Fruit fly (Drosophila melanogaster) whole organism, embryonic: ENCODE results near the gene CG10621.

Experiments
- B-H1 ChIP-seq: fragments of 200-800 bp; sonication (Bioruptor generic); IDR thresholded peaks from 3 replicates; pipeline ENCODE4 v1.3.6; 2022; ENCODE audit warnings: missing biosample characterization, missing genetic modification characterization
- CG11560 ChIP-seq: fragments of 200-800 bp; sonication (Bioruptor generic); IDR thresholded peaks from 3 replicates; pipeline ENCODE4 v1.3.6; 2022; ENCODE audit warnings: missing biosample characterization, missing genetic modification characterization
- CG11696 ChIP-seq: fragments of 200-800 bp; sonication (Bioruptor generic); IDR thresholded peaks from 2 replicates; pipeline ENCODE4 v1.3.6; 2022; ENCODE audit warnings: missing biosample characterization, missing genetic modification characterization
- CG12071 ChIP-seq: fragments of 200-800 bp; sonication (Bioruptor generic); optimal IDR thresholded peaks from 3 replicates; lab custom pipeline; 2018; ENCODE audit warnings: missing biosample characterization, mild to moderate bottlenecking, missing genetic modification characterization
- CG13775 ChIP-seq: fragments of 200-800 bp; sonication (Bioruptor generic); optimal IDR thresholded peaks from 3 replicates; lab custom pipeline; 2017; ENCODE audit warnings: missing biosample characterization, mild to moderate bottlenecking, missing genetic modification characterization
- CG13894 ChIP-seq: fragments of 200-800 bp; sonication (Bioruptor generic); optimal IDR thresholded peaks from 3 replicates; lab custom pipeline; 2018; ENCODE audit warnings: missing biosample characterization, mild to moderate bottlenecking, missing genetic modification characterization, moderate library complexity
- CG14965 ChIP-seq: fragments of 200-800 bp; sonication (Bioruptor generic); optimal IDR thresholded peaks from 2 replicates; lab custom pipeline; 2016; ENCODE audit warnings: missing biosample characterization, missing genetic modification characterization, borderline replicate concordance
- CG17186 ChIP-seq: fragments of 200-800 bp; sonication (Bioruptor generic); optimal IDR thresholded peaks from 3 replicates; lab custom pipeline; 2017; ENCODE audit warnings: missing biosample characterization, missing genetic modification reagents, missing genetic modification characterization
- CG18262 ChIP-seq: fragments of 200-800 bp; optimal IDR thresholded peaks from 3 replicates; lab custom pipeline; 2019; ENCODE audit warnings: missing biosample characterization, mild to moderate bottlenecking, missing genetic modification characterization, moderate library complexity
- CG3065 ChIP-seq: fragments of 200-800 bp; sonication (Bioruptor generic); optimal IDR thresholded peaks from 2 replicates; lab custom pipeline; 2016; ENCODE audit warnings: missing biosample characterization, missing genetic modification characterization
- CG33213 ChIP-seq: fragments of 200-800 bp; sonication (Bioruptor generic); optimal IDR thresholded peaks from 3 replicates; lab custom pipeline; 2016; ENCODE audit warnings: missing biosample characterization, missing genetic modification characterization
- CG3995 ChIP-seq: fragments of 200-800 bp; sonication (Bioruptor generic); optimal IDR thresholded peaks from 3 replicates; lab custom pipeline; 2016; ENCODE audit warnings: missing biosample characterization, missing genetic modification characterization
- CG6813 ChIP-seq: fragments of 200-800 bp; sonication (Bioruptor generic); optimal IDR thresholded peaks from 2 replicates; lab custom pipeline; 2017; ENCODE audit warnings: missing biosample characterization, missing genetic modification characterization, mild to moderate bottlenecking, moderate library complexity, missing genetic modification reagents
- CG7963 ChIP-seq: fragments of 200-800 bp; sonication (Bioruptor generic); IDR thresholded peaks from 3 replicates; pipeline ENCODE4 v1.3.6; 2022; ENCODE audit warnings: missing biosample characterization, missing genetic modification characterization; ENCODE audit not compliant: partially characterized antibody
- CG7987 ChIP-seq: fragments of 200-800 bp; sonication (Bioruptor generic); optimal IDR thresholded peaks from 2 replicates; lab custom pipeline; 2018; ENCODE audit warnings: missing biosample characterization, mild to moderate bottlenecking, missing genetic modification characterization, moderate library complexity
- CG8765 ChIP-seq: fragments of 200-800 bp; sonication (Bioruptor generic); IDR thresholded peaks from 2 replicates; pipeline ENCODE4 v1.3.6; 2022; ENCODE audit warnings: missing biosample characterization, missing genetic modification characterization
- CG8944 ChIP-seq: fragments of 200-800 bp; sonication (Bioruptor generic); optimal IDR thresholded peaks from 3 replicates; lab custom pipeline; 2016; ENCODE audit warnings: missing biosample characterization, missing genetic modification characterization
- CHES-1-like ChIP-seq: fragments of 200-800 bp; sonication (Bioruptor generic); optimal IDR thresholded peaks from 2 replicates; lab custom pipeline; 2016; ENCODE audit warnings: missing biosample characterization, missing genetic modification characterization
- Dll ChIP-seq: fragments of 200-800 bp; sonication (Bioruptor generic); IDR thresholded peaks from 4 replicates; pipeline ENCODE4 v1.3.6; 2022; ENCODE audit warnings: missing biosample characterization, missing genetic modification characterization; ENCODE audit not compliant: partially characterized antibody
- Doc3 ChIP-seq: fragments of 200-800 bp; sonication (Bioruptor generic); IDR thresholded peaks from 3 replicates; pipeline ENCODE4 v1.3.6; 2022; ENCODE audit warnings: missing biosample characterization, missing genetic modification characterization; ENCODE audit not compliant: partially characterized antibody
- Ets65A ChIP-seq: fragments of 200-800 bp; sonication (Bioruptor generic); peaks from one replicate; lab custom pipeline; 2016; ENCODE audit warnings: missing biosample characterization, missing genetic modification characterization
- Hmr ChIP-seq: fragments of 200-800 bp; sonication (Bioruptor generic); optimal IDR thresholded peaks from 3 replicates; lab custom pipeline; 2017; ENCODE audit warnings: mild to moderate bottlenecking, missing biosample characterization, missing genetic modification reagents, missing genetic modification characterization
- Hmx ChIP-seq: fragments of 200-800 bp; sonication (Bioruptor generic); optimal IDR thresholded peaks from 2 replicates; lab custom pipeline; 2016; ENCODE audit warnings: missing biosample characterization, missing genetic modification characterization
- MESR4 ChIP-seq: fragments of 200-800 bp; sonication (Bioruptor generic); optimal IDR thresholded peaks from 2 replicates; lab custom pipeline; 2018; ENCODE audit warnings: missing biosample characterization, mild to moderate bottlenecking, missing genetic modification characterization, moderate library complexity
- Xbp1 ChIP-seq: fragments of 200-800 bp; sonication (Bioruptor generic); optimal IDR thresholded peaks from 3 replicates; lab custom pipeline; 2016; ENCODE audit warnings: missing biosample characterization, mild to moderate bottlenecking, missing genetic modification characterization
- YL-1 ChIP-seq: fragments of 200-800 bp; sonication (Bioruptor generic); optimal IDR thresholded peaks from 3 replicates; lab custom pipeline; 2017; ENCODE audit warnings: missing biosample characterization, mild to moderate bottlenecking, missing genetic modification characterization
- amos ChIP-seq: fragments of 200-800 bp; sonication (Bioruptor generic); IDR thresholded peaks from 2 replicates; pipeline ENCODE4 v1.3.6; 2022; ENCODE audit warnings: missing biosample characterization, missing genetic modification characterization; ENCODE audit not compliant: partially characterized antibody
- ap ChIP-seq: fragments of 200-800 bp; sonication (Bioruptor generic); IDR thresholded peaks from 2 replicates; pipeline ENCODE4 v1.3.6; 2022; ENCODE audit warnings: missing biosample characterization, missing genetic modification characterization
- ato ChIP-seq: fragments of 200-800 bp; sonication (Bioruptor generic); IDR thresholded peaks from 2 replicates; pipeline ENCODE4 v1.3.6; 2022; ENCODE audit warnings: missing biosample characterization, missing genetic modification characterization; ENCODE audit not compliant: partially characterized antibody
- bbx ChIP-seq: fragments of 200-800 bp; sonication (Bioruptor generic); IDR thresholded peaks from 2 replicates; pipeline ENCODE4 v1.3.6; 2022; ENCODE audit warnings: missing biosample characterization, missing genetic modification characterization; ENCODE audit not compliant: partially characterized antibody
- bcd ChIP-seq: fragments of 200-800 bp; sonication (Bioruptor generic); optimal IDR thresholded peaks from 2 replicates; lab custom pipeline; 2017; ENCODE audit warnings: missing biosample characterization, mild to moderate bottlenecking, missing genetic modification characterization
- cato ChIP-seq: fragments of 200-800 bp; sonication (Bioruptor generic); optimal IDR thresholded peaks from 2 replicates; lab custom pipeline; 2016; ENCODE audit warnings: missing biosample characterization, missing genetic modification characterization, borderline replicate concordance
- chif ChIP-seq, 2 experiments: fragments of 200-800 bp; sonication (Bioruptor generic); optimal IDR thresholded peaks; 3 replicates each; lab custom pipeline; 2016; ENCODE audit warnings: missing biosample characterization in 2 of 2, missing genetic modification characterization in 2 of 2
- ewg ChIP-seq: fragments of 200-800 bp; sonication (Bioruptor generic); optimal IDR thresholded peaks from 3 replicates; lab custom pipeline; 2017; ENCODE audit warnings: mild to moderate bottlenecking, missing biosample characterization, missing genetic modification reagents, missing genetic modification characterization
- fru ChIP-seq: fragments of >200 bp; optimal IDR thresholded peaks from 2 replicates; lab custom pipeline; 2017
- ftz-f1 ChIP-seq: fragments of 200-800 bp; sonication (Bioruptor generic); optimal IDR thresholded peaks from 2 replicates; lab custom pipeline; 2016; ENCODE audit warnings: missing biosample characterization, missing genetic modification characterization
- gcm2 ChIP-seq: fragments of 200-800 bp; sonication (Bioruptor generic); optimal IDR thresholded peaks from 2 replicates; lab custom pipeline; 2016; ENCODE audit warnings: missing biosample characterization, missing genetic modification characterization
- grn ChIP-seq: fragments of 200-800 bp; sonication (Bioruptor generic); optimal IDR thresholded peaks from 3 replicates; lab custom pipeline; 2017; ENCODE audit warnings: missing biosample characterization, missing genetic modification characterization
- gro ChIP-seq: fragments of 200-800 bp; sonication (Bioruptor generic); optimal IDR thresholded peaks from 2 replicates; lab custom pipeline; 2016; ENCODE audit warnings: missing biosample characterization, missing genetic modification characterization
- lbe ChIP-seq: fragments of 200-800 bp; sonication (Bioruptor generic); optimal IDR thresholded peaks from 2 replicates; lab custom pipeline; 2016; ENCODE audit warnings: missing biosample characterization, mild to moderate bottlenecking, missing genetic modification characterization
- mld ChIP-seq: fragments of 200-800 bp; sonication (Bioruptor generic); IDR thresholded peaks from 3 replicates; pipeline ENCODE4 v1.3.6; 2022; ENCODE audit warnings: missing biosample characterization, missing genetic modification characterization; ENCODE audit not compliant: partially characterized antibody
- nom ChIP-seq: fragments of 200-800 bp; sonication (Bioruptor generic); optimal IDR thresholded peaks from 2 replicates; lab custom pipeline; 2017; ENCODE audit warnings: missing biosample characterization, missing genetic modification characterization, mild to moderate bottlenecking, moderate library complexity, missing genetic modification reagents
- run ChIP-seq: fragments of 200-800 bp; sonication (Bioruptor generic); optimal IDR thresholded peaks from 3 replicates; lab custom pipeline; 2018; ENCODE audit warnings: missing biosample characterization, mild to moderate bottlenecking, missing genetic modification characterization
- sens ChIP-seq: fragments of 200-800 bp; sonication (Bioruptor generic); peaks from one replicate; lab custom pipeline; 2016; ENCODE audit warnings: missing biosample characterization, missing genetic modification characterization
- stwl ChIP-seq: fragments of 200-800 bp; sonication (Bioruptor generic); optimal IDR thresholded peaks from 3 replicates; lab custom pipeline; 2018; ENCODE audit warnings: missing biosample characterization, mild to moderate bottlenecking, missing genetic modification characterization, moderate library complexity
- sug ChIP-seq: fragments of 200-800 bp; optimal IDR thresholded peaks from 2 replicates; lab custom pipeline; 2019; ENCODE audit warnings: missing biosample characterization, mild to moderate bottlenecking, missing genetic modification characterization, moderate library complexity
- unc-4 ChIP-seq: fragments of 200-800 bp; sonication (Bioruptor generic); IDR thresholded peaks from 2 replicates; pipeline ENCODE4 v1.3.6; 2022; ENCODE audit warnings: missing biosample characterization, missing genetic modification characterization; ENCODE audit not compliant: partially characterized antibody
- vnd ChIP-seq: fragments of 200-800 bp; sonication (Bioruptor generic); IDR thresholded peaks from 3 replicates; pipeline ENCODE4 v1.3.6; 2022; ENCODE audit warnings: missing biosample characterization, missing genetic modification characterization; ENCODE audit not compliant: partially characterized antibody

CG10621 gene

dm6 chr2L:18968370-18969105 is 14.3 kb upstream of the CG10621 start, which contains the start of the genes Nak and Tango6 (continued):
- TF ChIP-seq unc-4 = peak; percentile 96
- peak; percentile 33 for TF ChIP-seq Hmr (GFP tag; lab: Kevin White, UChicago)
- TF ChIP-seq gcm2 = no peak
- TF ChIP-seq gro = peak; percentile 15
- TF ChIP-seq bcd (GFP tag; lab: Kevin White, UChicago) = no peak
- TF ChIP-seq Ets65A (GFP tag; lab: Kevin White, UChicago) = peak; percentile 61
- TF ChIP-seq CG6813 (GFP tag; lab: Kevin White, UChicago) = no peak
- peak; percentile 99 for TF ChIP-seq Dll (GFP tag; lab: Robert Waterston, UW)
- no peak for TF ChIP-seq B-H1
- no peak for TF ChIP-seq CG11560 (tag; lab: Robert Waterston, UW)
- peak; percentile 88; the same call in 2 of the 3 replicates for TF ChIP-seq mld (GFP tag; lab: Robert Waterston, UW)
- TF ChIP-seq chif (GFP tag; optimal IDR thresholded peaks at IDR 0.05; lab: Kevin White, UChicago) = peak in 1 of 2 experiments; percentile 21
- TF ChIP-seq CG13775 (GFP tag; lab: Kevin White, UChicago) = peak; percentile 62
- TF ChIP-seq vnd (GFP tag; lab: Robert Waterston, UW) = peak; percentile 96
- peak; percentile 23 for TF ChIP-seq Xbp1
- TF ChIP-seq CG7987 (GFP tag; lab: Kevin White, UChicago) = peak; percentile 8
- TF ChIP-seq CG12071 (GFP tag; lab: Kevin White, UChicago) = no peak
- TF ChIP-seq CG8944 (GFP tag; lab: Kevin White, UChicago) = no peak
- TF ChIP-seq CG8765 (GFP tag; lab: Robert Waterston, UW) = no peak
- TF ChIP-seq CG14965 (GFP tag; lab: Kevin White, UChicago) = no peak
- TF ChIP-seq stwl (tag; lab: Kevin White, UChicago) = peak; percentile 81
- peak; percentile 5 for TF ChIP-seq CG3065
- TF ChIP-seq grn (GFP tag; lab: Kevin White, UChicago) = peak; percentile 33
- TF ChIP-seq fru (lab: Kevin White, UChicago) = no peak
- TF ChIP-seq YL-1 (GFP tag; lab: Kevin White, UChicago) = peak; percentile 45
- TF ChIP-seq CG33213 = peak; percentile 65
- peak; percentile 9 for TF ChIP-seq CG3995 (GFP tag; lab: Kevin White, UChicago)
- peak; percentile 35 for TF ChIP-seq lbe
- TF ChIP-seq ftz-f1 (GFP tag; lab: Kevin White, UChicago) = peak; percentile 59
- peak; percentile 76 for TF ChIP-seq ewg (GFP tag; lab: Kevin White, UChicago)
- peak; percentile 96 for TF ChIP-seq Doc3 (GFP tag; lab: Robert Waterston, UW)
- no peak for TF ChIP-seq Hmx
- peak; percentile 83 for TF ChIP-seq bbx (GFP tag; lab: Robert Waterston, UW)
- TF ChIP-seq CG7963 (GFP tag; lab: Robert Waterston, UW) = peak; percentile 76
- TF ChIP-seq ap (GFP tag; lab: Robert Waterston, UW) = no peak
- peak; percentile 48 for TF ChIP-seq CHES-1-like (GFP tag; lab: Kevin White, UChicago)
- peak; percentile 85 for TF ChIP-seq amos (GFP tag; lab: Robert Waterston, UW)
- peak; percentile 97 for TF ChIP-seq CG17186
- TF ChIP-seq MESR4 = peak; percentile 88
- TF ChIP-seq run (tag; lab: Kevin White, UChicago) = no peak
- peak; percentile 46 for TF ChIP-seq sug
- no peak for TF ChIP-seq cato
- TF ChIP-seq CG18262 (tag; lab: Kevin White, UChicago) = peak; percentile 32
- no peak for TF ChIP-seq nom (GFP tag; lab: Kevin White, UChicago)
- TF ChIP-seq ato = peak; percentile 62; the same call in 1 of the 2 replicates
- no peak for TF ChIP-seq CG13894
- TF ChIP-seq sens (GFP tag; lab: Kevin White, UChicago) = peak; percentile 89
- TF ChIP-seq CG11696 (GFP tag; lab: Robert Waterston, UW) = peak; percentile 86
